Fruit fly (Drosophila melanogaster) whole organism, embryonic: ENCODE results near the gene CG8507.
A peak's percentile ranks its signal among the peaks of the same experiment; 100 is the strongest.

Experiments
- Abd-B ChIP-seq: fragments of 200-800 bp; sonication (Bioruptor generic); optimal IDR thresholded peaks from 2 replicates; lab custom pipeline; 2018; ENCODE audit warnings: missing biosample characterization, mild to moderate bottlenecking, missing genetic modification characterization, moderate library complexity
- Blimp-1 ChIP-seq: fragments of 200-800 bp; sonication (Bioruptor generic); optimal IDR thresholded peaks from 3 replicates; lab custom pipeline; 2018; ENCODE audit warnings: missing biosample characterization, missing genetic modification characterization, mild to moderate bottlenecking, moderate library complexity, missing genetic modification reagents
- Bteb2 ChIP-seq: fragments of 200-800 bp; sonication (Bioruptor generic); optimal IDR thresholded peaks from 2 replicates; lab custom pipeline; 2016; ENCODE audit warnings: missing biosample characterization, missing genetic modification characterization
- CG10267 ChIP-seq: fragments of 200-800 bp; sonication (Bioruptor generic); optimal IDR thresholded peaks from 2 replicates; lab custom pipeline; 2018; ENCODE audit warnings: missing biosample characterization, mild to moderate bottlenecking, missing genetic modification characterization, moderate library complexity
- CG11247 ChIP-seq: fragments of 200-800 bp; sonication (Bioruptor generic); IDR thresholded peaks from 2 replicates; pipeline ENCODE4 v1.3.6; 2022; ENCODE audit warnings: missing biosample characterization, missing genetic modification characterization
- CG12155 ChIP-seq: fragments of 200-800 bp; sonication (Bioruptor generic); optimal IDR thresholded peaks from 3 replicates; lab custom pipeline; 2016; ENCODE audit warnings: missing biosample characterization, missing genetic modification characterization
- CG12391 ChIP-seq: fragments of 200-800 bp; sonication (Bioruptor generic); optimal IDR thresholded peaks from 3 replicates; lab custom pipeline; 2018; ENCODE audit warnings: missing biosample characterization, mild to moderate bottlenecking, missing genetic modification characterization, moderate library complexity
- CG14667 ChIP-seq: fragments of 200-800 bp; sonication (Bioruptor generic); IDR thresholded peaks from 2 replicates; pipeline ENCODE4 v1.3.6; 2022; ENCODE audit warnings: missing biosample characterization, missing genetic modification characterization
- CG14965 ChIP-seq: fragments of 200-800 bp; sonication (Bioruptor generic); optimal IDR thresholded peaks from 2 replicates; lab custom pipeline; 2016; ENCODE audit warnings: missing biosample characterization, missing genetic modification characterization, borderline replicate concordance
- CG15011 ChIP-seq: fragments of 200-800 bp; sonication (Bioruptor generic); optimal IDR thresholded peaks from 3 replicates; lab custom pipeline; 2018; ENCODE audit warnings: missing biosample characterization, mild to moderate bottlenecking, missing genetic modification characterization
- CG15073 ChIP-seq: fragments of 200-800 bp; sonication (Bioruptor generic); optimal IDR thresholded peaks from 2 replicates; lab custom pipeline; 2016; ENCODE audit warnings: missing biosample characterization, missing genetic modification characterization
- CG17328 ChIP-seq: fragments of 200-800 bp; sonication (Bioruptor generic); IDR thresholded peaks from 2 replicates; pipeline ENCODE4 v1.3.6; 2022; ENCODE audit warnings: missing biosample characterization, missing genetic modification characterization
- CG17359 ChIP-seq: fragments of 200-800 bp; sonication (Bioruptor generic); optimal IDR thresholded peaks from 3 replicates; lab custom pipeline; 2018; ENCODE audit warnings: missing biosample characterization, mild to moderate bottlenecking, missing genetic modification characterization, moderate library complexity
- CG18476 ChIP-seq: fragments of 200-800 bp; sonication (Bioruptor generic); optimal IDR thresholded peaks from 2 replicates; lab custom pipeline; 2016; ENCODE audit warnings: missing biosample characterization, mild to moderate bottlenecking, missing genetic modification characterization
- CG18599 ChIP-seq: fragments of 200-800 bp; sonication (Bioruptor generic); optimal IDR thresholded peaks from 3 replicates; lab custom pipeline; 2017; ENCODE audit warnings: missing biosample characterization, missing genetic modification characterization, mild to moderate bottlenecking, moderate library complexity, missing genetic modification reagents
- CG31388 ChIP-seq: fragments of 200-800 bp; sonication (Bioruptor generic); optimal IDR thresholded peaks from 2 replicates; lab custom pipeline; 2016; ENCODE audit warnings: missing biosample characterization, missing genetic modification characterization
- CG3163 ChIP-seq: fragments of 200-800 bp; sonication (Bioruptor generic); optimal IDR thresholded peaks from 3 replicates; lab custom pipeline; 2016; ENCODE audit warnings: missing biosample characterization, missing genetic modification characterization
- CG4820 ChIP-seq: fragments of 200-800 bp; sonication (Bioruptor generic); optimal IDR thresholded peaks from 3 replicates; lab custom pipeline; 2016; ENCODE audit warnings: missing biosample characterization, missing genetic modification characterization
- CG5180 ChIP-seq: fragments of 200-800 bp; sonication (Bioruptor generic); optimal IDR thresholded peaks from 3 replicates; lab custom pipeline; 2017; ENCODE audit warnings: missing biosample characterization, missing genetic modification characterization, mild to moderate bottlenecking, moderate library complexity, missing genetic modification reagents
- CG6654 ChIP-seq: fragments of 200-800 bp; sonication (Bioruptor generic); optimal IDR thresholded peaks from 2 replicates; lab custom pipeline; 2017; ENCODE audit warnings: missing biosample characterization, mild to moderate bottlenecking, missing genetic modification characterization
- CG6765 ChIP-seq: fragments of 200-800 bp; sonication (Bioruptor generic); optimal IDR thresholded peaks from 3 replicates; lab custom pipeline; 2017; ENCODE audit warnings: missing biosample characterization, mild to moderate bottlenecking, missing genetic modification characterization
- CG8478 ChIP-seq: fragments of >200 bp; optimal IDR thresholded peaks from 2 replicates; lab custom pipeline; 2018
- CG8765 ChIP-seq: fragments of 200-800 bp; sonication (Bioruptor generic); IDR thresholded peaks from 2 replicates; pipeline ENCODE4 v1.3.6; 2022; ENCODE audit warnings: missing biosample characterization, missing genetic modification characterization
- Dad ChIP-seq: fragments of 200-800 bp; sonication (Bioruptor generic); optimal IDR thresholded peaks from 3 replicates; lab custom pipeline; 2016; ENCODE audit warnings: missing biosample characterization, missing genetic modification characterization
- E2f1 ChIP-seq: fragments of 200-800 bp; sonication (Bioruptor generic); IDR thresholded peaks from 2 replicates; pipeline ENCODE4 v1.3.6; 2022; ENCODE audit warnings: missing biosample characterization, missing genetic modification characterization
- Ets97D ChIP-seq: fragments of 200-800 bp; sonication (Bioruptor generic); optimal IDR thresholded peaks from 3 replicates; lab custom pipeline; 2016; ENCODE audit warnings: missing biosample characterization, missing genetic modification characterization
- Gsc ChIP-seq: fragments of 200-800 bp; sonication (Bioruptor generic); IDR thresholded peaks from 2 replicates; pipeline ENCODE4 v1.3.6; 2022; ENCODE audit warnings: missing biosample characterization, missing genetic modification characterization
- Hmx ChIP-seq: fragments of 200-800 bp; sonication (Bioruptor generic); optimal IDR thresholded peaks from 2 replicates; lab custom pipeline; 2016; ENCODE audit warnings: missing biosample characterization, missing genetic modification characterization
- Meics ChIP-seq: fragments of 200-800 bp; sonication (Bioruptor generic); optimal IDR thresholded peaks from 2 replicates; lab custom pipeline; 2017; ENCODE audit warnings: missing biosample characterization, mild to moderate bottlenecking, missing genetic modification characterization
- Nf-YA ChIP-seq: fragments of 200-800 bp; sonication (Bioruptor generic); IDR thresholded peaks from 2 replicates; pipeline ENCODE4 v1.3.6; 2022; ENCODE audit warnings: missing biosample characterization, missing genetic modification characterization
- Nf-YB ChIP-seq: fragments of 200-800 bp; sonication (Bioruptor generic); optimal IDR thresholded peaks from 3 replicates; lab custom pipeline; 2019; ENCODE audit warnings: missing biosample characterization, mild to moderate bottlenecking, missing genetic modification characterization, moderate library complexity
- Nf-YC ChIP-seq: fragments of 200-800 bp; optimal IDR thresholded peaks from 3 replicates; lab custom pipeline; 2019; ENCODE audit warnings: missing biosample characterization, mild to moderate bottlenecking, missing genetic modification characterization, moderate library complexity
- Stat92E ChIP-seq, 3 experiments: fragments of >200 bp in 2 of 3; fragments of 200-800 bp in 1 of 3; sonication (Bioruptor generic) in 1 of 3; optimal IDR thresholded peaks; 2 replicates each; lab custom pipeline; 2017 to 2019; ENCODE audit warnings: missing biosample characterization in 3 of 3, missing genetic modification characterization in 3 of 3, mild to moderate bottlenecking in 1 of 3, moderate library complexity in 1 of 3
- corto ChIP-seq: fragments of 200-800 bp; sonication (Bioruptor generic); optimal IDR thresholded peaks from 2 replicates; lab custom pipeline; 2016; ENCODE audit warnings: missing biosample characterization, mild to moderate bottlenecking, missing genetic modification characterization, moderate library complexity
- fd64A ChIP-seq: fragments of 200-800 bp; sonication (Bioruptor generic); optimal IDR thresholded peaks from 3 replicates; lab custom pipeline; 2018; ENCODE audit warnings: missing biosample characterization, mild to moderate bottlenecking, missing genetic modification characterization
- gfzf ChIP-seq: fragments of 200-800 bp; sonication (Bioruptor generic); optimal IDR thresholded peaks from 2 replicates; lab custom pipeline; 2016; ENCODE audit warnings: missing biosample characterization, mild to moderate bottlenecking, missing genetic modification characterization, moderate library complexity
- gsb-n ChIP-seq: fragments of 200-800 bp; sonication (Bioruptor generic); optimal IDR thresholded peaks from 3 replicates; lab custom pipeline; 2018; ENCODE audit warnings: missing biosample characterization, mild to moderate bottlenecking, missing genetic modification characterization
- ham ChIP-seq: fragments of 200-800 bp; sonication (Bioruptor generic); IDR thresholded peaks from 2 replicates; pipeline ENCODE4 v1.3.6; 2022; ENCODE audit warnings: missing biosample characterization, missing genetic modification characterization
- kni ChIP-seq: fragments of 200-800 bp; sonication (Bioruptor generic); optimal IDR thresholded peaks from 3 replicates; lab custom pipeline; 2017; ENCODE audit warnings: mild to moderate bottlenecking, missing biosample characterization, missing genetic modification reagents, missing genetic modification characterization
- lola ChIP-seq, 3 experiments: fragments of >200 bp in 2 of 3; fragments of 200-800 bp in 1 of 3; sonication (Bioruptor generic) in 1 of 3; optimal IDR thresholded peaks; 2 replicates each; lab custom pipeline; 2017 to 2019; ENCODE audit warnings: missing biosample characterization in 3 of 3, missing genetic modification characterization in 3 of 3, mild to moderate bottlenecking in 1 of 3, moderate library complexity in 1 of 3
- sc ChIP-seq, 3 experiments: fragments of >200 bp in 2 of 3; fragments of 200-800 bp in 1 of 3; sonication (Bioruptor generic) in 1 of 3; optimal IDR thresholded peaks; 2 replicates in 2 of 3; 3 replicates in 1 of 3; lab custom pipeline; 2017; ENCODE audit warnings: mild to moderate bottlenecking in 1 of 3, missing biosample characterization in 1 of 3, missing genetic modification characterization in 1 of 3, missing genetic modification reagents in 1 of 3
- seq ChIP-seq: fragments of 200-800 bp; sonication (Bioruptor generic); IDR thresholded peaks from 2 replicates; pipeline ENCODE4 v1.3.6; 2022; ENCODE audit warnings: missing biosample characterization, missing genetic modification characterization
- shn ChIP-seq: fragments of 200-800 bp; sonication (Bioruptor generic); optimal IDR thresholded peaks from 3 replicates; lab custom pipeline; 2016; ENCODE audit warnings: missing biosample characterization, missing genetic modification characterization
- sim ChIP-seq: fragments of 200-800 bp; sonication (Bioruptor generic); IDR thresholded peaks from 2 replicates; pipeline ENCODE4 v1.3.6; 2022; ENCODE audit warnings: missing biosample characterization, missing genetic modification characterization
- sna ChIP-seq: fragments of 200-800 bp; sonication (Bioruptor generic); IDR thresholded peaks from 2 replicates; pipeline ENCODE4 v1.3.6; 2022; ENCODE audit warnings: missing biosample characterization, missing genetic modification characterization; ENCODE audit not compliant: partially characterized antibody
- ssp ChIP-seq: fragments of 200-800 bp; sonication (Bioruptor generic); IDR thresholded peaks from 2 replicates; pipeline ENCODE4 v1.3.6; 2022; ENCODE audit warnings: missing biosample characterization, missing genetic modification characterization
- sug ChIP-seq: fragments of 200-800 bp; optimal IDR thresholded peaks from 2 replicates; lab custom pipeline; 2019; ENCODE audit warnings: missing biosample characterization, mild to moderate bottlenecking, missing genetic modification characterization, moderate library complexity
- tin ChIP-seq: fragments of 200-800 bp; sonication (Bioruptor generic); optimal IDR thresholded peaks from 3 replicates; lab custom pipeline; 2016; ENCODE audit warnings: missing biosample characterization, missing genetic modification characterization
- trem ChIP-seq: fragments of 200-800 bp; optimal IDR thresholded peaks from 3 replicates; lab custom pipeline; 2019; ENCODE audit warnings: missing biosample characterization, mild to moderate bottlenecking, missing genetic modification characterization, moderate library complexity
- wdn ChIP-seq: fragments of 200-800 bp; sonication (Bioruptor generic); IDR thresholded peaks from 2 replicates; pipeline ENCODE4 v1.3.6; 2022; ENCODE audit warnings: missing biosample characterization, missing genetic modification characterization

Gene CG8507

DNA sequence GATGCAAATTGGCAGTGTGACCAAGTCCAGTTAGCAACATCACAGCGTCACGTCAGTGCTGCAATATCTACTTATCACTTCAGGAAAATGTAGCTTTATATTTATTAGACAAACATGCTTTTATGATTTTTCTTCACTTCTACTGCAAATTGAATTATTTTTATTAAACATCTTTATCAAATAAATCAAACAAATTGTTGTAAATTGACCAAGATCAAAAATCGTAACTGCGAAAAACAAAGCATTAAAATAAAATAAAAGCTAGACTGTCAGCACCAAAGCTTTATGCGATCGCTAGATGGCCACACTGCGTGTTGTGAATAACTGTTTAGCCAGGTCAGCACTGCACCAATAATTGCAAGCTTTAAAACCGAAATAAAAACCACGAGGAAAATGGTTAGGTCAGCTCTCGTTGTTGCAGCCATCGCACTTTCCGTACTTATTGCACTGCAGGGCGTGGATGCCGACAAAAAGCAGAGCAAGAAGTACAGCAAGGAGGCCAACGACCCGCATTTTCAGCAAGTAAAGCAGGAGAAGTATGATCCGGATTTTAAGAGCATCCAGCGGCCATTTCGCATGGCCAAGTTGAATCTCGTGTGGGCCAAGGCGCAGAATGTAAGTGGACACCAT is at the start of gene CG8507, which contains the start of gene CG12945 (continued):
- TF ChIP-seq CG12155 (peak; percentile 35), CG6765 (GFP tag; lab: Kevin White, UChicago) (no peak), CG3163 (GFP tag; lab: Kevin White, UChicago) (no peak), Nf-YC (tag; lab: Kevin White, UChicago) (no peak), corto (GFP tag; lab: Kevin White, UChicago) (no peak), CG8478 (lab: Kevin White, UChicago) (no peak), Bteb2 (GFP tag; lab: Kevin White, UChicago) (no peak), ssp (GFP tag; lab: Robert Waterston, UW) (peak; percentile 40), CG15011 (GFP tag; lab: Kevin White, UChicago) (no peak), lola (GFP tag; optimal IDR thresholded peaks at IDR 0.05; lab: Kevin White, UChicago) (peak in 1 of 3 experiments; percentile 54), Hmx (GFP tag; lab: Kevin White, UChicago) (no peak), trem (tag; lab: Kevin White, UChicago) (peak; percentile 34), CG14965 (GFP tag; lab: Kevin White, UChicago) (no peak), Dad (GFP tag; lab: Kevin White, UChicago) (peak; percentile 26), CG31388 (no peak), E2f1 (no peak), Stat92E (GFP tag; optimal IDR thresholded peaks at IDR 0.05; lab: Kevin White, UChicago) (no peak), shn (peak; percentile 53), Blimp-1 (GFP tag; lab: Kevin White, UChicago) (peak; percentile 28), wdn (no peak), CG18599 (GFP tag; lab: Kevin White, UChicago) (no peak), gsb-n (tag; lab: Kevin White, UChicago) (no peak), CG18476 (peak; percentile 26), CG11247 (GFP tag; lab: Robert Waterston, UW) (no peak), CG15073 (GFP tag; lab: Kevin White, UChicago) (no peak), Ets97D (GFP tag; lab: Kevin White, UChicago) (peak; percentile 44), CG17359 (tag; lab: Kevin White, UChicago) (no peak), Nf-YB (GFP tag; lab: Kevin White, UChicago) (no peak), CG17328 (GFP tag; lab: Robert Waterston, UW) (no peak), CG8765 (GFP tag; lab: Robert Waterston, UW) (no peak), CG5180 (GFP tag; lab: Kevin White, UChicago) (no peak), seq (GFP tag; lab: Robert Waterston, UW) (no peak), CG14667 (no peak), kni (GFP tag; lab: Kevin White, UChicago) (no peak), fd64A (GFP tag; lab: Kevin White, UChicago) (no peak), Gsc (no peak), sim (GFP tag; lab: Robert Waterston, UW) (no peak), CG12391 (peak; percentile 62), Abd-B (GFP tag; lab: Kevin White, UChicago) (peak; percentile 76), CG10267 (tag; lab: Kevin White, UChicago) (peak; percentile 35), CG4820 (GFP tag; lab: Kevin White, UChicago) (peak; percentile 39), tin (GFP tag; lab: Kevin White, UChicago) (peak; percentile 46), CG6654 (GFP tag; lab: Kevin White, UChicago) (no peak), sc (optimal IDR thresholded peaks at IDR 0.05; lab: Kevin White, UChicago) (no peak), sc (GFP tag; optimal IDR thresholded peaks at IDR 0.05; lab: Kevin White, UChicago) (no peak), Meics (peak; percentile 52), ham (GFP tag; lab: Robert Waterston, UW) (no peak), sna (GFP tag; lab: Robert Waterston, UW) (no peak), sug (tag; lab: Kevin White, UChicago) (peak; percentile 71), Nf-YA (GFP tag; lab: Robert Waterston, UW) (no peak), gfzf (peak; percentile 79)
